Worm (Caenorhabditis elegans) whole organism, late embryonic: Measurements from ENCODE around the gene rrsr-1.

Experiments used
- C38D4.7 ChIP-seq: fragments of 200-800 bp; sonication (Bioruptor generic); optimal IDR thresholded peaks from 2 replicates; lab custom pipeline; 2018; ENCODE audit warnings: mild to moderate bottlenecking, missing genetic modification characterization, moderate library complexity, missing compliant biosample characterization
- F13H6.1 ChIP-seq: sonication (generic microtip); optimal IDR thresholded peaks from 2 replicates; lab custom pipeline; 2016; ENCODE audit warnings: missing genetic modification characterization, missing compliant biosample characterization
- K09A11.1 ChIP-seq: sonication (generic microtip); optimal IDR thresholded peaks from 2 replicates; lab custom pipeline; 2017; ENCODE audit warnings: antibody characterized with exemption, mild to moderate bottlenecking, missing genetic modification characterization, missing compliant biosample characterization; ENCODE audit not compliant: insufficient read depth
- Y22D7AL.16 ChIP-seq: sonication (generic microtip); optimal IDR thresholded peaks from 2 replicates; lab custom pipeline; 2016; ENCODE audit warnings: missing genetic modification characterization, missing compliant biosample characterization
- ceh-14 ChIP-seq: sonication (generic microtip); optimal IDR thresholded peaks from 2 replicates; lab custom pipeline; 2016; ENCODE audit warnings: missing genotype, missing genetic modification characterization, missing compliant biosample characterization
- ceh-18 ChIP-seq: sonication (generic microtip); optimal IDR thresholded peaks from 2 replicates; lab custom pipeline; 2016; ENCODE audit warnings: missing genetic modification characterization, missing compliant biosample characterization
- ceh-19 ChIP-seq: fragments of 200-800 bp; sonication (Bioruptor generic); optimal IDR thresholded peaks from 2 replicates; lab custom pipeline; 2018; ENCODE audit warnings: mild to moderate bottlenecking, missing genetic modification characterization, missing compliant biosample characterization
- ceh-22 ChIP-seq: sonication (generic microtip); optimal IDR thresholded peaks from 2 replicates; lab custom pipeline; 2017; ENCODE audit warnings: missing biosample characterization, missing genetic modification characterization
- ceh-24 ChIP-seq: sonication (generic microtip); optimal IDR thresholded peaks from 2 replicates; lab custom pipeline; 2016; ENCODE audit warnings: mild to moderate bottlenecking, missing genetic modification characterization, missing compliant biosample characterization
- ceh-30 ChIP-seq: fragments of 150-350 bp; optimal IDR thresholded peaks from 2 replicates; lab custom pipeline; 2014; ENCODE audit warnings: missing biosample characterization, missing genetic modification characterization
- ceh-31 ChIP-seq: sonication (generic microtip); optimal IDR thresholded peaks from 2 replicates; lab custom pipeline; 2016; ENCODE audit warnings: missing genetic modification characterization, missing compliant biosample characterization
- ceh-34 ChIP-seq: sonication (generic microtip); optimal IDR thresholded peaks from 2 replicates; lab custom pipeline; 2016; ENCODE audit warnings: mild to moderate bottlenecking, missing genetic modification characterization, missing compliant biosample characterization
- ceh-45 ChIP-seq: fragments of 200-800 bp; sonication (Bioruptor generic); IDR thresholded peaks from 2 replicates; pipeline ENCODE4 v1.3.6; 2022; ENCODE audit warnings: missing genetic modification reagents, missing genetic modification characterization, missing compliant biosample characterization
- ceh-6 ChIP-seq: fragments of 200-800 bp; sonication (Bioruptor generic); optimal IDR thresholded peaks from 2 replicates; lab custom pipeline; 2018; ENCODE audit warnings: mild to moderate bottlenecking, missing genetic modification characterization, missing compliant biosample characterization
- ceh-9 ChIP-seq: sonication (generic microtip); optimal IDR thresholded peaks from 2 replicates; lab custom pipeline; 2016; ENCODE audit warnings: mild to moderate bottlenecking, missing genetic modification characterization, inconsistent platforms, missing compliant biosample characterization
- che-1 ChIP-seq: sonication (generic microtip); optimal IDR thresholded peaks from 2 replicates; lab custom pipeline; 2016; ENCODE audit warnings: mild to moderate bottlenecking, missing genetic modification characterization, missing compliant biosample characterization
- elt-2 ChIP-seq: sonication (generic microtip); optimal IDR thresholded peaks from 2 replicates; lab custom pipeline; 2016; ENCODE audit warnings: missing genetic modification reagents, missing genetic modification characterization, missing compliant biosample characterization
- elt-4 ChIP-seq: sonication (generic microtip); optimal IDR thresholded peaks from 2 replicates; lab custom pipeline; 2016; ENCODE audit warnings: missing genetic modification characterization, missing compliant biosample characterization
- ets-4 ChIP-seq: sonication (generic microtip); optimal IDR thresholded peaks from 2 replicates; lab custom pipeline; 2016; ENCODE audit warnings: missing genetic modification characterization, missing compliant biosample characterization
- fax-1 ChIP-seq: sonication (generic microtip); optimal IDR thresholded peaks from 2 replicates; lab custom pipeline; 2016; ENCODE audit warnings: missing genotype, missing genetic modification characterization, missing compliant biosample characterization
- fkh-6 ChIP-seq: sonication (generic microtip); optimal IDR thresholded peaks from 2 replicates; lab custom pipeline; 2016; ENCODE audit warnings: missing genetic modification characterization, missing compliant biosample characterization
- hlh-13 ChIP-seq: fragments of 200-800 bp; sonication (Bioruptor generic); optimal IDR thresholded peaks from 2 replicates; lab custom pipeline; 2018; ENCODE audit warnings: mild to moderate bottlenecking, missing genetic modification characterization, missing compliant biosample characterization
- hlh-15 ChIP-seq: sonication (generic microtip); optimal IDR thresholded peaks from 2 replicates; lab custom pipeline; 2016; ENCODE audit warnings: missing genetic modification characterization, missing compliant biosample characterization
- hlh-30 ChIP-seq: sonication (generic microtip); optimal IDR thresholded peaks from 2 replicates; lab custom pipeline; 2017; ENCODE audit warnings: antibody characterized with exemption, missing genetic modification characterization, missing compliant biosample characterization; ENCODE audit not compliant: insufficient read depth
- hlh-8 ChIP-seq: sonication (generic microtip); optimal IDR thresholded peaks from 2 replicates; lab custom pipeline; 2016; ENCODE audit warnings: missing genotype, missing genetic modification characterization, missing compliant biosample characterization
- lim-6 ChIP-seq: sonication (generic microtip); optimal IDR thresholded peaks from 2 replicates; lab custom pipeline; 2016; ENCODE audit warnings: missing genetic modification characterization, missing compliant biosample characterization
- lin-11 ChIP-seq: fragments of 200-800 bp; sonication (Bioruptor generic); optimal IDR thresholded peaks from 2 replicates; lab custom pipeline; 2018; ENCODE audit warnings: mild to moderate bottlenecking, missing genetic modification characterization, missing compliant biosample characterization
- nfya-1 ChIP-seq: sonication (generic microtip); optimal IDR thresholded peaks from 2 replicates; lab custom pipeline; 2017; ENCODE audit warnings: missing genetic modification characterization, mild to moderate bottlenecking, missing compliant biosample characterization, antibody characterized with exemption, moderate library complexity
- nhr-11 ChIP-seq: fragments of 150-350 bp; optimal IDR thresholded peaks from 2 replicates; lab custom pipeline; 2014; ENCODE audit warnings: missing biosample characterization, missing genetic modification characterization
- npax-4 ChIP-seq: sonication (generic microtip); optimal IDR thresholded peaks from 2 replicates; lab custom pipeline; 2016; ENCODE audit warnings: missing genetic modification characterization, missing compliant biosample characterization
- odd-2 ChIP-seq: sonication (generic microtip); optimal IDR thresholded peaks from 2 replicates; lab custom pipeline; 2017; ENCODE audit warnings: antibody characterized with exemption, mild to moderate bottlenecking, missing genetic modification characterization, missing compliant biosample characterization
- pha-2 ChIP-seq: sonication (generic microtip); optimal IDR thresholded peaks from 2 replicates; lab custom pipeline; 2017; ENCODE audit warnings: mild to moderate bottlenecking, missing genetic modification characterization, missing compliant biosample characterization
- pqm-1 ChIP-seq: sonication (generic microtip); optimal IDR thresholded peaks from 2 replicates; lab custom pipeline; 2016; ENCODE audit warnings: missing genetic modification characterization, missing compliant biosample characterization
- ref-2 ChIP-seq: sonication (generic microtip); optimal IDR thresholded peaks from 2 replicates; lab custom pipeline; 2016; ENCODE audit warnings: missing genetic modification characterization, missing compliant biosample characterization
- rnt-1 ChIP-seq: sonication (generic microtip); optimal IDR thresholded peaks from 2 replicates; lab custom pipeline; 2016; ENCODE audit warnings: missing genetic modification characterization, missing compliant biosample characterization
- sox-4 ChIP-seq: sonication (generic microtip); optimal IDR thresholded peaks from 2 replicates; lab custom pipeline; 2017; ENCODE audit warnings: mild to moderate bottlenecking, missing genetic modification characterization, inconsistent platforms, missing compliant biosample characterization
- unc-3 ChIP-seq, 2 experiments: fragments of 200-800 bp in 1 of 2; sonication (Bioruptor generic) in 1 of 2; sonication (generic microtip) in 1 of 2; conservative IDR thresholded peaks in 1 of 2; optimal IDR thresholded peaks in 1 of 2; 2 replicates each; pipeline versions ENCODE4 v1.3.6 to Lab custom; 2016 to 2022; ENCODE audit warnings: missing compliant biosample characterization in 2 of 2, missing genetic modification characterization in 2 of 2, missing genetic modification reagents in 1 of 2
- unc-42 ChIP-seq: sonication (generic microtip); optimal IDR thresholded peaks from 2 replicates; lab custom pipeline; 2016; ENCODE audit warnings: missing genotype, missing genetic modification characterization, missing compliant biosample characterization
- unc-55 ChIP-seq: sonication (generic microtip); optimal IDR thresholded peaks from 2 replicates; lab custom pipeline; 2017; ENCODE audit warnings: missing biosample characterization, missing genetic modification reagents, missing genetic modification characterization
- unc-86 ChIP-seq: sonication (generic microtip); optimal IDR thresholded peaks from 2 replicates; lab custom pipeline; 2016; ENCODE audit warnings: missing genetic modification characterization, missing compliant biosample characterization

The rrsr-1 gene

DNA sequence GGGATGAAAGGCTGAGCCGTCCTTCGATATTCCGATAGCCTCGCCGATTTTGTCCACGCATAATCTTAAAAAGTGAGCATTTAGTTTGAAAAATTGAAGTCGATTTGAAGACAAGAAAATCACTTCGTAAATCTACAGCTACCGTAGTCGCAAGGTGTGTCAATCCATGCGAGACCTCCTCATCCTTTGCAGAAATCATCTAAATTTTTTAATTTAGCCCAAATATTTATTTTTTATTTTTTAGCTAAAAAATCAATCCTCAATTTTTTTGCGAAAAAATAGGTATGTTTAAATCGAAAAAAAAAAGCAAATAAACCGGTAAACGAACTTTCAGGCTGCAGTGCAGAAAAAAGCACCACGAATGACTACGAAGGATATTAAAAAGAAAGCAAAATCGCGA, 7.1 kb downstream of the rrsr-1 start, which contains the start of the genes nxf-2 and set-31:
Gene nxf-2 (minus strand): TSS at position 101 of the 400 bp plus-strand sequence.
Gene set-31 (plus strand): TSS at position 169 of the 400 bp plus-strand sequence.
- TF ChIP-seq ceh-6 (GFP tag; lab: Kevin White, UChicago) (no peak), C38D4.7 (no peak), sox-4 (no peak), hlh-13 (GFP tag; lab: Kevin White, UChicago) (no peak), ets-4 (tag; lab: Kevin White, UChicago) (no peak), hlh-8 (tag; lab: Kevin White, UChicago) (no peak), ceh-9 (tag; lab: Kevin White, UChicago) (no peak), elt-2 (tag; lab: Kevin White, UChicago) (no peak), unc-3 (GFP tag; conservative IDR thresholded peaks at IDR 0.05; lab: Robert Waterston, UW) (no peak), unc-3 (tag; optimal IDR thresholded peaks at IDR 0.05; lab: Kevin White, UChicago) (no peak), rnt-1 (tag; lab: Kevin White, UChicago) (no peak), fkh-6 (tag; lab: Kevin White, UChicago) (no peak), nhr-11 (tag; lab: Kevin White, UChicago) (no peak), odd-2 (tag; lab: Kevin White, UChicago) (no peak), npax-4 (no peak), unc-86 (tag; lab: Kevin White, UChicago) (no peak), F13H6.1 (tag; lab: Kevin White, UChicago) (no peak), ceh-18 (no peak), ceh-19 (GFP tag; lab: Kevin White, UChicago) (no peak), ceh-22 (tag; lab: Kevin White, UChicago) (no peak), fax-1 (tag; lab: Kevin White, UChicago) (no peak)

DNA sequence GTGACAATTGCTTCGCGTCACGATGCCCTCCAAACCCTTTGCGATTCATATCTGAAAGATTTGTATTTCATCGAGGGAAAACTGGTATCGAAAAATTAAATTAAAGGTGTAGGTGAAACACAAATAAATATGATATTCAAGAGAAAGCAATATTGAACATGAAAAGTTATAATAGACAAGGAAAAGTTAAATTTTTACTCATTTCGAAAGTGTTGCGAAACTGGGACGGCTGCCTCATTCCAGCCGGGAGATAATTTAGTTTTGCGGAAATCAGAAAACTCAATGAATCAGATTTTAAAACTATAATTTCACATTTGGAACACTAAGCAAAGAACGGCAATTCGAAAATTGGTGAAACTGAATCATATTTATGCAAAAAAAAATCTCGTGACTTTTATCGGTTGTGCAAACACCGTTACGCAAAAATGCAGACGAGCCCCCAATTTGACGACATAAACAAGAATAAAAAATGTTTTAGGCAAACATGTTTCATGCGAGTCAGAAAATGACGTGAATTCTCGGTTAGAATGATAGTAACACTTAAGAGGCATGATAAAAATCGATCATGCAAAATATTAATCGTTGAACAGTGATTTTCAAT, 9.7 kb downstream of the rrsr-1 start, which contains the start of the genes nxf-1 and C15H11.11:
Gene nxf-1 (minus strand): TSS at position 51 of the 601 bp plus-strand sequence.
Gene C15H11.11 (plus strand): TSS at position 536 of the 601 bp plus-strand sequence.
- TF ChIP-seq nfya-1 (tag; lab: Kevin White, UChicago) (peak; percentile 2), ceh-31 (tag; lab: Kevin White, UChicago) (peak; percentile 6), hlh-15 (no peak), Y22D7AL.16 (tag; lab: Kevin White, UChicago) (no peak), unc-55 (GFP tag; lab: Kevin White, UChicago) (no peak), fkh-6 (tag; lab: Kevin White, UChicago) (no peak), ceh-30 (tag; lab: Kevin White, UChicago) (peak; percentile 4), ceh-14 (tag; lab: Kevin White, UChicago) (no peak), hlh-30 (tag; lab: Kevin White, UChicago) (peak; percentile 97), unc-86 (tag; lab: Kevin White, UChicago) (no peak), ref-2 (tag; lab: Kevin White, UChicago) (no peak), ceh-24 (tag; lab: Kevin White, UChicago) (no peak), elt-4 (tag; lab: Kevin White, UChicago) (no peak), unc-42 (tag; lab: Kevin White, UChicago) (peak; percentile 17)

DNA sequence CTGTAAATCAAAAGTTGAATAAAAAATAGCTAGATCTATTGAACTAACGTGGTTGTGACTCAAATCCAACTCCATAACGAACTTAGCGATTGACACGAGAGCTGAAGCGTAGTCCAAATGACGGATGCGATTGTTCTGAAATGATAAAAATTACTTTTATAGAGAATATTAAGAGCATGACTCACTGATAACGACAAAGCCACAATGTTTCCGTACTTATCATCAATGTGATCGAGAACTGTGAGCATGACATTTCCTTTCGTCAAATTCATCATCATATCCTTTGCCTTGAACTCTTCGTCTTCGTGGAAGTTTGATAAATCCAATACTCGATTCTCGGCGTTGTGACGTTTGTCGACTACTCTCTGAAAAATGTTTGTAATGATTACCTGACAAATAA, 10.8 kb downstream of the rrsr-1 start:
- TF ChIP-seq lin-11 (tag; lab: Kevin White, UChicago) (no peak), pqm-1 (no peak), che-1 (tag; lab: Kevin White, UChicago) (no peak), ceh-6 (GFP tag; lab: Kevin White, UChicago) (no peak), pha-2 (tag; lab: Kevin White, UChicago) (no peak), K09A11.1 (tag; lab: Kevin White, UChicago) (no peak), ceh-45 (GFP tag; lab: Robert Waterston, UW) (no peak), rnt-1 (tag; lab: Kevin White, UChicago) (no peak), ceh-34 (tag; lab: Kevin White, UChicago) (no peak), lim-6 (tag; lab: Kevin White, UChicago) (no peak), ceh-24 (tag; lab: Kevin White, UChicago) (no peak), ets-4 (tag; lab: Kevin White, UChicago) (no peak), unc-3 (GFP tag; conservative IDR thresholded peaks at IDR 0.05; lab: Robert Waterston, UW) (no peak), unc-3 (tag; optimal IDR thresholded peaks at IDR 0.05; lab: Kevin White, UChicago) (no peak), C38D4.7 (no peak)
